Worm (Caenorhabditis elegans): ENCODE data around the gene gpd-2.
A peak's percentile ranks its signal among the peaks of the same experiment; 100 is the strongest.

gpd-2 gene

DNA sequence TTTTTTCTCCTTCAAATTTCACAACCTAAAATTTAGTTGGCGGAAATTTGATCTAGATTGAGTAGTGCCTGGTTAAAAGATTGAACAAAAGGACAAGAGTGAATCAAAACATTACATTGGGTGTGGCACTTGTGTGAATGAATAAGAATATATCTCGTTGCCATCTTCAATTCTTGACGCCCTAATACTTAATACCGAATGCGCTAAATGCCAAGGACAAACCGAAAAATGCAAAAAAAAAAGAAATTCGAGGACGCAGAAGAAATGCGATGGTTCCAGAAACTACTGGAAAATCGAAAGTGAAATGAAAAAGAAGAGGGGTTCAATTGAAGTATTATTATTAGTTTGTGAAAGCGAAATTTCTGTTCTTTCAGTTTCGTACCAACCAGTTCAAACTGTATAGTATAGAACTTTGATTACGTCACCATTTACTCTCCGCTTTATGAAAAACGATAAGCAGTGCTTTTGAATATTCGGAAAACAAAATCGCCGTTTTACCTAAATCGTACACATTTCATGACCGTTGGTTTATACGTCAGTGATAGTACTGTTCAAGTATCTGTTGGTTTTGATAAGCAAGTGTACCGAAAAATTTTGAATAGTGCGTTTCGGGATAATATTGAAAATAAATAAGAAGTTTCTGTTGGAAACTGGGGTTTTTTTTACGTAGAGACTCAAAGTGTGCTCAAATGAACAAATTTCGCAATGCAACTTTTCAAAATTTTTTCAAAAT, 40.8 kb upstream of the gpd-2 start (continued):
- TF ChIP-seq fkh-10 (GFP tag; optimal IDR thresholded peaks at IDR 0.05) (no peak), ceh-88 (GFP tag; IDR thresholded peaks at IDR 0.05) (no peak), zip-4 (GFP tag; optimal IDR thresholded peaks at IDR 0.05) (no peak), nhr-11 (tag; optimal IDR thresholded peaks at IDR 0.05) (no peak), F16B12.6 (tag; optimal IDR thresholded peaks at IDR 0.05) (no peak), ztf-11 (tag; optimal IDR thresholded peaks at IDR 0.05) (no peak), nhr-47 (tag; optimal IDR thresholded peaks at IDR 0.05) (no peak), lin-14 (GFP tag; optimal IDR thresholded peaks at IDR 0.05) (peak; percentile 71), xbp-1 (tag; optimal IDR thresholded peaks at IDR 0.05) (no peak), hlh-4 (tag; optimal IDR thresholded peaks at IDR 0.05) (no peak), elt-2 (tag; optimal IDR thresholded peaks at IDR 0.05) (peak; percentile 10), unc-86 (tag; optimal IDR thresholded peaks at IDR 0.05) (no peak)

- TF ChIP-seq ceh-82 (tag; optimal IDR thresholded peaks at IDR 0.05) = no peak
- TF ChIP-seq nhr-71 (tag; optimal IDR thresholded peaks at IDR 0.05) = no peak
- peak; percentile 48 for TF ChIP-seq elt-2 (tag; optimal IDR thresholded peaks at IDR 0.05)
- TF ChIP-seq ces-1 (GFP tag; optimal IDR thresholded peaks at IDR 0.05) = no peak
- TF ChIP-seq Y116A8C.19 (tag; optimal IDR thresholded peaks at IDR 0.05; ENCODE audit: borderline replicate concordance) = no peak
- no peak for TF ChIP-seq swsn-7 (tag; optimal IDR thresholded peaks at IDR 0.05)
These were observed 40.1 kb upstream of the gpd-2 start for ce11 chrX:3154562-3154961.

DNA sequence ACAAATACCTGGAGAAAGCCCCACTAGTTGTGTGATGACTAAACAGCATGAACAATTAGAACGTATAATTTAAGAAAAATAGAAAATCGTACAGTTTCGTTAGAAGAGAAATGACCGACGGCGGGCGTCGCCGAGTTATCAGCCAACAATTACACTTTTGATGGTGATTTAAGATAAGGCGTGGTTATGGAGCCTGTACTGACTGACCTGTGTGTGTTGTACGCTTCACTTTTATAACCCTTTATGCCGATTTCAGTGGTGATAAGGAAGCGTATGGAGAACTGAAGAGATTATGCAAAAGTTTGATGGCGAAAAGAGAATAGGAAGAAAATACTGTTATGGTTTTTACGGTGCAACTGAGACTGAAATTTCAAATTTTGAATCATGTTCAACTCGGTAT, 38.6 kb upstream of the gpd-2 start:
- TF ChIP-seq lin-15B (tag; optimal IDR thresholded peaks at IDR 0.05) (no peak), snu-23 (GFP tag; optimal IDR thresholded peaks at IDR 0.05) (no peak), lin-35 (GFP tag; optimal IDR thresholded peaks at IDR 0.05) (peak in 1 of 2 experiments; percentile 36), ets-5 (GFP tag; IDR thresholded peaks at IDR 0.05) (no peak), ceh-8 (GFP tag; optimal IDR thresholded peaks at IDR 0.05) (no peak), nhr-20 (tag; optimal IDR thresholded peaks at IDR 0.05) (peak; percentile 25), ceh-82 (tag; optimal IDR thresholded peaks at IDR 0.05) (no peak), ceh-88 (GFP tag; IDR thresholded peaks at IDR 0.05) (no peak), dsc-1 (tag; optimal IDR thresholded peaks at IDR 0.05) (no peak), Y116A8C.19 (tag; optimal IDR thresholded peaks at IDR 0.05; ENCODE audit: borderline replicate concordance) (no peak), elt-2 (tag; optimal IDR thresholded peaks at IDR 0.05) (peak; percentile 96), fkh-4 (tag; optimal IDR thresholded peaks at IDR 0.05; ENCODE audit: borderline replicate concordance) (no peak), hlh-17 (GFP tag; optimal IDR thresholded peaks at IDR 0.05; ENCODE audit: borderline replicate concordance) (no peak), aly-2 (tag; optimal IDR thresholded peaks at IDR 0.05) (no peak), swsn-7 (tag; optimal IDR thresholded peaks at IDR 0.05) (no peak), grh-1 (GFP tag; IDR thresholded peaks at IDR 0.05) (no peak), lin-14 (GFP tag; optimal IDR thresholded peaks at IDR 0.05) (peak; percentile 21), jun-1 (tag; optimal IDR thresholded peaks at IDR 0.05) (peak; percentile 29), egl-13 (tag; optimal IDR thresholded peaks at IDR 0.05) (no peak), efl-1 (optimal IDR thresholded peaks at IDR 0.05) (no peak), efl-1 (GFP tag; optimal IDR thresholded peaks at IDR 0.05 in 1 of 2) (peak in 1 of 2 experiments; percentile 49), ces-1 (GFP tag; optimal IDR thresholded peaks at IDR 0.05) (no peak), pax-3 (tag; optimal IDR thresholded peaks at IDR 0.05) (no peak), ceh-90 (tag; optimal IDR thresholded peaks at IDR 0.05) (no peak), nhr-71 (tag; optimal IDR thresholded peaks at IDR 0.05) (peak; percentile 42), elt-3 (tag; optimal IDR thresholded peaks at IDR 0.05) (no peak), hlh-4 (tag; optimal IDR thresholded peaks at IDR 0.05) (no peak), pqm-1 (tag; optimal IDR thresholded peaks at IDR 0.05) (peak; percentile 12)
